Worm (Caenorhabditis elegans) whole organism, late embryonic: ENCODE results near the gene Y73B6BL.288.

Source experiments
- ahr-1 ChIP-seq: sonication (generic microtip); optimal IDR thresholded peaks from 2 replicates; lab custom pipeline; 2016; ENCODE audit warnings: missing genetic modification characterization, missing compliant biosample characterization
- dmd-4 ChIP-seq: sonication (generic microtip); optimal IDR thresholded peaks from 2 replicates; lab custom pipeline; 2016; ENCODE audit warnings: borderline replicate concordance, missing genetic modification characterization, missing compliant biosample characterization
- elt-2 ChIP-seq: sonication (generic microtip); optimal IDR thresholded peaks from 2 replicates; lab custom pipeline; 2016; ENCODE audit warnings: missing genetic modification reagents, missing genetic modification characterization, missing compliant biosample characterization
- nhr-11 ChIP-seq: fragments of 150-350 bp; optimal IDR thresholded peaks from 2 replicates; lab custom pipeline; 2014; ENCODE audit warnings: missing biosample characterization, missing genetic modification characterization
- rnt-1 ChIP-seq: sonication (generic microtip); optimal IDR thresholded peaks from 2 replicates; lab custom pipeline; 2016; ENCODE audit warnings: missing genetic modification characterization, missing compliant biosample characterization

- TF ChIP-seq dmd-4 (tag; lab: Kevin White, UChicago) (no peak), rnt-1 (tag; lab: Kevin White, UChicago) (peak; percentile 11), ahr-1 (tag; lab: Kevin White, UChicago) (no peak), elt-2 (tag; lab: Kevin White, UChicago) (peak; percentile 56), nhr-11 (no peak)
These were observed 11.5 kb downstream of the Y73B6BL.288 start for ce11 chrIV:6330790-6331189.
